Worm (Caenorhabditis elegans) whole organism, L2 larva: ENCODE measurements around the gene F53A9.9.

ENCODE experiments used
- egl-27 ChIP-seq: sonication (generic microtip); optimal IDR thresholded peaks from 3 replicates; lab custom pipeline; 2017; ENCODE audit warnings: missing biosample characterization, missing genetic modification reagents, missing genetic modification characterization
- ztf-11 ChIP-seq: sonication (generic microtip); optimal IDR thresholded peaks from 2 replicates; lab custom pipeline; 2017; ENCODE audit warnings: missing biosample characterization, missing genetic modification characterization

DNA sequence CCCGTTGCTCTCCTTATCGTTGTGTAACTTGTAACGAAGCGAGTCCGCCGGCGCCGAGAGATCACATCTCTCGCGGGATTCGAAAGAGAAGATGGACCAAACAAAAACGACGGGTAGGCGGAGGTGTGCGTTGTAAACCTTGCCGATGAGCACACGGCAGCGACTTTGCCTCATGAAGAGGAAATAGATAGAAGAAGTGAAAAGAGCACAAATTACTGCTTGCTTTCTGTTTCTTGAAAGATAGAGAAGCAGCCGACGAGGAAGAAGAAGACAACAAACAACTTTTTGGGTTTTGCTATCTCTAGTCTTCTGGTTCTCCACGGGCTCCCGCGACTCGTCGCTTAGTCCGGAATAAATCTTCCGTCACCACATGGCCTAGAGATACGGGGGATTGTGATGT is 3.3 kb upstream of the F53A9.9 start:
- no peak for TF ChIP-seq egl-27 (tag; lab: Kevin White, UChicago)
- no peak for TF ChIP-seq ztf-11
